Fruit fly (Drosophila melanogaster): Measurements from ENCODE around the gene Mau2.

Mau2 gene

dm6 chr3R:15243452-15243851, 34.4 kb downstream of the Mau2 start (continued):
- TF ChIP-seq B-H1 (GFP tag; IDR thresholded peaks at IDR 0.05) (no peak), CG12299 (tag; optimal IDR thresholded peaks at IDR 0.05) (no peak), CG18262 (tag; optimal IDR thresholded peaks at IDR 0.05) (no peak), B-H2 (GFP tag; optimal IDR thresholded peaks at IDR 0.05) (peak; percentile 49), sob (GFP tag; IDR thresholded peaks at IDR 0.05) (no peak), YL-1 (GFP tag; optimal IDR thresholded peaks at IDR 0.05) (peak; percentile 94), CG2889 (GFP tag; IDR thresholded peaks at IDR 0.05) (no peak), nau (GFP tag; optimal IDR thresholded peaks at IDR 0.05) (no peak), sd (tag; optimal IDR thresholded peaks at IDR 0.05) (peak; percentile 97), Usf (GFP tag; optimal IDR thresholded peaks at IDR 0.05) (no peak), tx (GFP tag; optimal IDR thresholded peaks at IDR 0.05) (no peak), Dfd (GFP tag; optimal IDR thresholded peaks at IDR 0.05) (no peak), CG14014 (GFP tag; IDR thresholded peaks at IDR 0.05) (no peak), CG3726 (GFP tag; IDR thresholded peaks at IDR 0.05) (no peak)

dm6 chr3R:15246601-15247000, 37.6 kb downstream of the Mau2 start:
- TF ChIP-seq CG15479 (GFP tag; optimal IDR thresholded peaks at IDR 0.05) (peak; percentile 75), CG34376 (GFP tag; optimal IDR thresholded peaks at IDR 0.05) (peak; percentile 78), dmrt99B (tag; optimal IDR thresholded peaks at IDR 0.05) (peak; percentile 6), mirr (GFP tag; optimal IDR thresholded peaks at IDR 0.05) (peak; percentile 18), lbe (GFP tag; optimal IDR thresholded peaks at IDR 0.05) (peak; percentile 23), slbo (GFP tag; IDR thresholded peaks at IDR 0.05) (no peak), sens (GFP tag) (peak; percentile 72), CG9609 (GFP tag; optimal IDR thresholded peaks at IDR 0.05) (no peak), Tbp (GFP tag; optimal IDR thresholded peaks at IDR 0.05) (no peak), fu2 (GFP tag; optimal IDR thresholded peaks at IDR 0.05) (no peak), CG11504 (tag; optimal IDR thresholded peaks at IDR 0.05) (no peak), CG6689 (GFP tag; IDR thresholded peaks at IDR 0.05) (no peak), exex (tag; optimal IDR thresholded peaks at IDR 0.05) (peak; percentile 67), CG1529 (GFP tag; optimal IDR thresholded peaks at IDR 0.05) (no peak), TFAM (GFP tag; optimal IDR thresholded peaks at IDR 0.05) (no peak), ERR (GFP tag; optimal IDR thresholded peaks at IDR 0.05) (no peak), CG10321 (GFP tag; IDR thresholded peaks at IDR 0.05) (no peak), Xbp1 (GFP tag; optimal IDR thresholded peaks at IDR 0.05) (no peak), CG14014 (GFP tag; IDR thresholded peaks at IDR 0.05) (no peak), Antp (GFP tag; optimal IDR thresholded peaks at IDR 0.05) (no peak), CG7556 (GFP tag; optimal IDR thresholded peaks at IDR 0.05) (no peak), ATbp (GFP tag; optimal IDR thresholded peaks at IDR 0.05) (no peak), bowl (GFP tag; IDR thresholded peaks at IDR 0.05) (no peak), cwo (GFP tag; optimal IDR thresholded peaks at IDR 0.05) (peak; percentile 0), ash1 (GFP tag; optimal IDR thresholded peaks at IDR 0.05) (no peak), CG11696 (GFP tag; IDR thresholded peaks at IDR 0.05) (no peak), B-H2 (GFP tag; optimal IDR thresholded peaks at IDR 0.05) (no peak), CG3838 (GFP tag; optimal IDR thresholded peaks at IDR 0.05) (no peak), ham (GFP tag; IDR thresholded peaks at IDR 0.05) (no peak), insv (GFP tag; optimal IDR thresholded peaks at IDR 0.05) (peak in 1 of 2 experiments; percentile 83), CG2120 (GFP tag; optimal IDR thresholded peaks at IDR 0.05) (peak; percentile 14), sqz (GFP tag; optimal IDR thresholded peaks at IDR 0.05) (no peak), Trl (optimal IDR thresholded peaks at IDR 0.05) (no peak), Trl (GFP tag; optimal IDR thresholded peaks at IDR 0.05) (no peak), Abd-B (GFP tag; optimal IDR thresholded peaks at IDR 0.05) (no peak), hth (optimal IDR thresholded peaks at IDR 0.05) (no peak), CG17359 (tag; optimal IDR thresholded peaks at IDR 0.05) (no peak), HHEX (GFP tag; optimal IDR thresholded peaks at IDR 0.05) (no peak), sug (tag; optimal IDR thresholded peaks at IDR 0.05) (peak; percentile 30), Med (GFP tag) (peak; percentile 27)

All from whole organism, embryonic.